Fruit fly (Drosophila melanogaster) whole organism, embryonic: ENCODE measurements around the gene CG17224.
A peak's percentile ranks its signal among the peaks of the same experiment; 100 is the strongest.

Experiments used
- Aef1 ChIP-seq: fragments of 200-800 bp; sonication (Bioruptor generic); IDR thresholded peaks from 3 replicates; pipeline ENCODE4 v1.3.6; 2022; ENCODE audit warnings: missing biosample characterization, missing genetic modification characterization
- Atf-2 ChIP-seq: fragments of 200-800 bp; sonication (Bioruptor generic); optimal IDR thresholded peaks from 2 replicates; lab custom pipeline; 2016; ENCODE audit warnings: missing biosample characterization, missing genetic modification characterization
- CG10366 ChIP-seq: fragments of 200-800 bp; sonication (Bioruptor generic); IDR thresholded peaks from 2 replicates; pipeline ENCODE4 v1.3.6; 2022; ENCODE audit warnings: missing biosample characterization, missing genetic modification characterization
- CG10462 ChIP-seq: fragments of 200-800 bp; sonication (Bioruptor generic); optimal IDR thresholded peaks from 2 replicates; lab custom pipeline; 2016; ENCODE audit warnings: missing biosample characterization, missing genetic modification characterization
- CG11398 ChIP-seq: fragments of 200-800 bp; sonication (Bioruptor generic); optimal IDR thresholded peaks from 2 replicates; lab custom pipeline; 2016; ENCODE audit warnings: missing biosample characterization, missing genetic modification characterization
- CG12104 ChIP-seq: fragments of 200-800 bp; sonication (Bioruptor generic); optimal IDR thresholded peaks from 3 replicates; lab custom pipeline; 2016; ENCODE audit warnings: missing biosample characterization, missing genetic modification characterization
- CG12299 ChIP-seq: fragments of 200-800 bp; sonication (Bioruptor generic); optimal IDR thresholded peaks from 2 replicates; lab custom pipeline; 2018; ENCODE audit warnings: missing biosample characterization, mild to moderate bottlenecking, missing genetic modification characterization
- CG13624 ChIP-seq: fragments of 200-800 bp; sonication (Bioruptor generic); optimal IDR thresholded peaks from 2 replicates; lab custom pipeline; 2016; ENCODE audit warnings: missing biosample characterization, missing genetic modification characterization
- CG14710 ChIP-seq: fragments of 200-800 bp; sonication (Bioruptor generic); optimal IDR thresholded peaks from 3 replicates; lab custom pipeline; 2019; ENCODE audit warnings: missing biosample characterization, mild to moderate bottlenecking, missing genetic modification characterization, moderate library complexity
- CG15479 ChIP-seq: fragments of 200-800 bp; sonication (Bioruptor generic); optimal IDR thresholded peaks from 3 replicates; lab custom pipeline; 2019; ENCODE audit warnings: missing biosample characterization, mild to moderate bottlenecking, missing genetic modification characterization, moderate library complexity
- CG15514 ChIP-seq: fragments of 200-800 bp; sonication (Bioruptor generic); optimal IDR thresholded peaks from 3 replicates; lab custom pipeline; 2017; ENCODE audit warnings: missing biosample characterization, missing genetic modification characterization, mild to moderate bottlenecking, moderate library complexity, missing genetic modification reagents
- CG15601 ChIP-seq: fragments of 200-800 bp; sonication (Bioruptor generic); optimal IDR thresholded peaks from 3 replicates; lab custom pipeline; 2019; ENCODE audit warnings: missing biosample characterization, mild to moderate bottlenecking, missing genetic modification characterization, moderate library complexity
- CG32532 ChIP-seq: fragments of 200-800 bp; sonication (Bioruptor generic); IDR thresholded peaks from 2 replicates; pipeline ENCODE4 v1.3.6; 2022; ENCODE audit warnings: missing biosample characterization, missing genetic modification characterization
- CG3726 ChIP-seq: fragments of 200-800 bp; sonication (Bioruptor generic); IDR thresholded peaks from 3 replicates; pipeline ENCODE4, ENCODE4 v1.3.6; 2022; ENCODE audit warnings: missing biosample characterization, missing genetic modification characterization
- CG4820 ChIP-seq: fragments of 200-800 bp; sonication (Bioruptor generic); optimal IDR thresholded peaks from 3 replicates; lab custom pipeline; 2016; ENCODE audit warnings: missing biosample characterization, missing genetic modification characterization
- CG6254 ChIP-seq: fragments of 200-800 bp; sonication (Bioruptor generic); optimal IDR thresholded peaks from 3 replicates; lab custom pipeline; 2017; ENCODE audit warnings: mild to moderate bottlenecking, missing biosample characterization, missing genetic modification reagents, missing genetic modification characterization
- CG7357 ChIP-seq: fragments of 200-800 bp; sonication (Bioruptor generic); IDR thresholded peaks from 3 replicates; pipeline ENCODE4 v1.3.6; 2022; ENCODE audit warnings: missing biosample characterization, missing genetic modification characterization
- CG8089 ChIP-seq: fragments of 200-800 bp; sonication (Bioruptor generic); optimal IDR thresholded peaks from 3 replicates; lab custom pipeline; 2016; ENCODE audit warnings: missing biosample characterization, missing genetic modification characterization
- CG8478 ChIP-seq: fragments of >200 bp; optimal IDR thresholded peaks from 2 replicates; lab custom pipeline; 2018
- CG8765 ChIP-seq: fragments of 200-800 bp; sonication (Bioruptor generic); IDR thresholded peaks from 2 replicates; pipeline ENCODE4 v1.3.6; 2022; ENCODE audit warnings: missing biosample characterization, missing genetic modification characterization
- CG9215 ChIP-seq: fragments of 200-800 bp; sonication (Bioruptor generic); IDR thresholded peaks from 2 replicates; pipeline ENCODE4 v1.3.6; 2022; ENCODE audit warnings: missing biosample characterization, missing genetic modification characterization
- CG9876 ChIP-seq: fragments of 200-800 bp; sonication (Bioruptor generic); optimal IDR thresholded peaks from 2 replicates; lab custom pipeline; 2016; ENCODE audit warnings: missing biosample characterization, missing genetic modification characterization
- CG9932 ChIP-seq: fragments of 200-800 bp; sonication (Bioruptor generic); IDR thresholded peaks from 2 replicates; pipeline ENCODE4 v1.3.6; 2022; ENCODE audit warnings: missing biosample characterization, missing genetic modification characterization
- Chrac-16 ChIP-seq: fragments of 200-800 bp; sonication (Bioruptor generic); optimal IDR thresholded peaks from 3 replicates; lab custom pipeline; 2016; ENCODE audit warnings: missing biosample characterization, missing genetic modification characterization
- Dref ChIP-seq: fragments of 200-800 bp; sonication (Bioruptor generic); IDR thresholded peaks from 2 replicates; pipeline ENCODE4 v1.3.6; 2022; ENCODE audit warnings: missing biosample characterization, missing genetic modification characterization
- Eip74EF ChIP-seq, 2 experiments: fragments of 200-800 bp in 1 of 2; fragments of >200 bp in 1 of 2; sonication (Bioruptor generic) in 1 of 2; optimal IDR thresholded peaks; 2 replicates each; lab custom pipeline; 2017 to 2019; ENCODE audit warnings: missing biosample characterization in 2 of 2, missing genetic modification characterization in 2 of 2, mild to moderate bottlenecking in 1 of 2, moderate library complexity in 1 of 2
- HLH3B ChIP-seq: fragments of 200-800 bp; sonication (Bioruptor generic); IDR thresholded peaks from 2 replicates; pipeline ENCODE4 v1.3.6; 2022; ENCODE audit warnings: missing biosample characterization, missing genetic modification characterization
- HmgZ ChIP-seq: fragments of 200-800 bp; sonication (Bioruptor generic); optimal IDR thresholded peaks from 2 replicates; lab custom pipeline; 2018; ENCODE audit warnings: missing biosample characterization, mild to moderate bottlenecking, missing genetic modification characterization
- Kr ChIP-seq: fragments of 200-800 bp; sonication (Bioruptor generic); optimal IDR thresholded peaks from 2 replicates; lab custom pipeline; 2017; ENCODE audit warnings: missing biosample characterization, mild to moderate bottlenecking, missing genetic modification characterization
- Med ChIP-seq: fragments of 200-800 bp; sonication (Bioruptor generic); peaks from one replicate; lab custom pipeline; 2016; ENCODE audit warnings: missing biosample characterization, missing genetic modification characterization, mild to moderate bottlenecking, inconsistent platforms, moderate library complexity
- Meics ChIP-seq: fragments of 200-800 bp; sonication (Bioruptor generic); optimal IDR thresholded peaks from 2 replicates; lab custom pipeline; 2017; ENCODE audit warnings: missing biosample characterization, mild to moderate bottlenecking, missing genetic modification characterization
- Mrtf ChIP-seq: fragments of 200-800 bp; sonication (Bioruptor generic); IDR thresholded peaks from 3 replicates; pipeline ENCODE4 v1.3.6; 2022; ENCODE audit warnings: missing biosample characterization, missing genetic modification characterization
- Oaz ChIP-seq: fragments of 200-800 bp; sonication (Bioruptor generic); IDR thresholded peaks from 2 replicates; pipeline ENCODE4 v1.3.6; 2022; ENCODE audit warnings: missing biosample characterization, missing genetic modification characterization
- Ptx1 ChIP-seq: fragments of 200-800 bp; sonication (Bioruptor generic); IDR thresholded peaks from 2 replicates; pipeline ENCODE4 v1.3.6; 2022; ENCODE audit warnings: missing biosample characterization, missing genetic modification characterization
- amos ChIP-seq: fragments of 200-800 bp; sonication (Bioruptor generic); IDR thresholded peaks from 2 replicates; pipeline ENCODE4 v1.3.6; 2022; ENCODE audit warnings: missing biosample characterization, missing genetic modification characterization; ENCODE audit not compliant: partially characterized antibody
- aop ChIP-seq: fragments of 200-800 bp; sonication (Bioruptor generic); IDR thresholded peaks from 2 replicates; pipeline ENCODE4 v1.3.6; 2022; ENCODE audit warnings: missing biosample characterization, missing genetic modification characterization
- cad ChIP-seq: fragments of >200 bp; optimal IDR thresholded peaks from 2 replicates; lab custom pipeline; 2017; ENCODE audit warnings: missing biosample characterization, missing genetic modification characterization
- caup ChIP-seq: fragments of 200-800 bp; sonication (Bioruptor generic); optimal IDR thresholded peaks from 3 replicates; lab custom pipeline; 2017; ENCODE audit warnings: missing biosample characterization, mild to moderate bottlenecking, missing genetic modification characterization, moderate library complexity; ENCODE audit not compliant: severe bottlenecking
- chif ChIP-seq, 2 experiments: fragments of 200-800 bp; sonication (Bioruptor generic); optimal IDR thresholded peaks; 3 replicates each; lab custom pipeline; 2016; ENCODE audit warnings: missing biosample characterization in 2 of 2, missing genetic modification characterization in 2 of 2
- disco-r ChIP-seq: fragments of 200-800 bp; sonication (Bioruptor generic); optimal IDR thresholded peaks from 2 replicates; lab custom pipeline; 2016; ENCODE audit warnings: missing biosample characterization, missing genetic modification characterization
- dpn ChIP-seq, 2 experiments: fragments of 200-800 bp; sonication (Bioruptor generic); optimal IDR thresholded peaks; 3 replicates each; lab custom pipeline; 2016; ENCODE audit warnings: missing biosample characterization in 2 of 2, missing genetic modification characterization in 2 of 2
- eyg ChIP-seq: fragments of 200-800 bp; sonication (Bioruptor generic); optimal IDR thresholded peaks from 3 replicates; lab custom pipeline; 2016; ENCODE audit warnings: missing biosample characterization, missing genetic modification characterization
- h ChIP-seq: fragments of >200 bp; optimal IDR thresholded peaks from 2 replicates; lab custom pipeline; 2017
- knrl ChIP-seq: fragments of 200-800 bp; sonication (Bioruptor generic); IDR thresholded peaks from 3 replicates; pipeline ENCODE4 v1.3.6; 2022; ENCODE audit warnings: missing biosample characterization, missing genetic modification characterization; ENCODE audit not compliant: partially characterized antibody
- luna ChIP-seq: fragments of 200-800 bp; sonication (Bioruptor generic); optimal IDR thresholded peaks from 2 replicates; lab custom pipeline; 2016; ENCODE audit warnings: missing biosample characterization, missing genetic modification characterization
- pnt ChIP-seq: fragments of 200-800 bp; sonication (Bioruptor generic); optimal IDR thresholded peaks from 3 replicates; lab custom pipeline; 2016; ENCODE audit warnings: missing biosample characterization, missing genetic modification characterization
- sd ChIP-seq: fragments of 200-800 bp; sonication (Bioruptor generic); optimal IDR thresholded peaks from 3 replicates; lab custom pipeline; 2018; ENCODE audit warnings: missing biosample characterization, mild to moderate bottlenecking, missing genetic modification characterization, moderate library complexity
- sima ChIP-seq: fragments of 200-800 bp; sonication (Bioruptor generic); optimal IDR thresholded peaks from 2 replicates; lab custom pipeline; 2016; ENCODE audit warnings: missing biosample characterization, missing genetic modification characterization
- tll ChIP-seq, 2 experiments: fragments of 200-800 bp in 1 of 2; fragments of >200 bp in 1 of 2; sonication (Bioruptor generic) in 1 of 2; optimal IDR thresholded peaks; 2 replicates each; lab custom pipeline; 2017 to 2019; ENCODE audit warnings: missing biosample characterization in 2 of 2, missing genetic modification characterization in 2 of 2, mild to moderate bottlenecking in 1 of 2, moderate library complexity in 1 of 2
- twi ChIP-seq: fragments of 200-800 bp; optimal IDR thresholded peaks from 2 replicates; lab custom pipeline; 2019; ENCODE audit warnings: missing biosample characterization, mild to moderate bottlenecking, missing genetic modification characterization, moderate library complexity
- zfh2 ChIP-seq: fragments of 200-800 bp; sonication (Bioruptor generic); optimal IDR thresholded peaks from 2 replicates; lab custom pipeline; 2016; ENCODE audit warnings: missing biosample characterization, missing genetic modification characterization

The CG17224 gene

DNA sequence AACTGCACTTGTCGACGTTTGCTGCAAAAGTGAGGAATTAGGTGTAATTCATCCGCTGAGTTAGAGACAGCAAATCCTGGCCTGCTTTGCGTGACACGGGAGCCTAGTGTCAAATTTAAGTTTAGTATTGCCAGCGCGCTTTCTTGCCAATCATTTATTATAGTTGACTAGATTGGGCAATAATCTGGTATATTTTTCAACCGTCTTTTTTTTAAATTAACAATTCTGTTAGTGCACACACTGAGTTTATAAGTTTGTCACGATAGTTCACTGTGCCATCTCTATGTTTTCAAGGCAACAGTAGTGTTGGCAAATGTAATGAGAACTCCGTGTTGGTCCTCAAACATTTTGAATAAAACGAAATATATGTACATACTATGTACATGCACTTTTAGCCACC lies 41.3 kb downstream of the CG17224 start, which contains the start of the genes CG9641 and CG3165 (continued):
- TF ChIP-seq CG10366 (GFP tag; lab: Robert Waterston, UW) = peak; percentile 81
- peak; percentile 69; the same call in 2 of the 3 replicates for TF ChIP-seq CG7357 (GFP tag; lab: Robert Waterston, UW)
- TF ChIP-seq CG9932 (GFP tag; lab: Robert Waterston, UW) = peak; percentile 91
- no peak for TF ChIP-seq CG15479 (GFP tag; lab: Kevin White, UChicago)
- TF ChIP-seq pnt (GFP tag; lab: Kevin White, UChicago) = peak; percentile 90
- peak; percentile 10 for TF ChIP-seq sima (GFP tag; lab: Kevin White, UChicago)
- TF ChIP-seq chif (GFP tag; optimal IDR thresholded peaks at IDR 0.05; lab: Kevin White, UChicago) = peak; percentile 83 to 90
- TF ChIP-seq sd (tag; lab: Kevin White, UChicago) = peak; percentile 62
- peak; percentile 81 for TF ChIP-seq eyg
- TF ChIP-seq CG9876 (GFP tag; lab: Kevin White, UChicago) = peak; percentile 53
- TF ChIP-seq CG4820 (GFP tag; lab: Kevin White, UChicago) = peak; percentile 90
- TF ChIP-seq CG13624 = peak; percentile 92
- TF ChIP-seq Med = peak; percentile 98
- TF ChIP-seq knrl (GFP tag; lab: Robert Waterston, UW) = peak; percentile 97
- peak; percentile 75 for TF ChIP-seq CG12104 (GFP tag; lab: Kevin White, UChicago)
- TF ChIP-seq CG8478 = no peak
- peak; percentile 71 for TF ChIP-seq Aef1 (GFP tag; lab: Robert Waterston, UW)
- TF ChIP-seq zfh2 = peak; percentile 88
- peak; percentile 74 for TF ChIP-seq CG15514 (GFP tag; lab: Kevin White, UChicago)
- peak; percentile 82 for TF ChIP-seq CG11398
- peak; percentile 92 for TF ChIP-seq Atf-2 (GFP tag; lab: Kevin White, UChicago)
- no peak for TF ChIP-seq h (lab: Kevin White, UChicago)
- peak; percentile 83 for TF ChIP-seq caup
- TF ChIP-seq Kr (GFP tag; lab: Kevin White, UChicago) = no peak
- peak; percentile 66 for TF ChIP-seq CG12299 (tag; lab: Kevin White, UChicago)
- peak; percentile 90 for TF ChIP-seq HmgZ
- peak; percentile 66; the same call in 1 of the 2 replicates for TF ChIP-seq Oaz
- TF ChIP-seq Eip74EF (GFP tag; optimal IDR thresholded peaks at IDR 0.05; lab: Kevin White, UChicago) = no peak
- TF ChIP-seq CG10462 = peak; percentile 70
- TF ChIP-seq CG32532 (GFP tag; lab: Robert Waterston, UW) = peak; percentile 85
- TF ChIP-seq Dref (GFP tag; lab: Robert Waterston, UW) = 0 out of 2 replicates have a peak, but pooled peaks have one; percentile 30
- TF ChIP-seq amos = peak; percentile 88
- peak; percentile 74 for TF ChIP-seq CG8089 (GFP tag; lab: Kevin White, UChicago)
- peak; percentile 54; the same call in 1 of the 3 replicates for TF ChIP-seq Mrtf (GFP tag; lab: Robert Waterston, UW)
- peak; percentile 80 for TF ChIP-seq HLH3B (GFP tag; lab: Robert Waterston, UW)
- TF ChIP-seq disco-r (GFP tag; lab: Kevin White, UChicago) = peak; percentile 74
- TF ChIP-seq tll (GFP tag; optimal IDR thresholded peaks at IDR 0.05; lab: Kevin White, UChicago) = peak in 1 of 2 experiments; percentile 29
- TF ChIP-seq dpn (GFP tag; optimal IDR thresholded peaks at IDR 0.05; lab: Kevin White, UChicago) = peak; percentile 92
- TF ChIP-seq aop (GFP tag; lab: Robert Waterston, UW) = no peak
- TF ChIP-seq CG3726 (GFP tag; lab: Robert Waterston, UW) = no peak; the same call in 2 of the 3 replicates
- peak; percentile 96 for TF ChIP-seq CG14710 (tag; lab: Kevin White, UChicago)
- TF ChIP-seq Meics (GFP tag; lab: Kevin White, UChicago) = peak; percentile 82
- peak; percentile 87 for TF ChIP-seq Chrac-16 (GFP tag; lab: Kevin White, UChicago)
- peak; percentile 87 for TF ChIP-seq Ptx1 (GFP tag; lab: Robert Waterston, UW)
- peak; percentile 88 for TF ChIP-seq CG9215 (GFP tag; lab: Robert Waterston, UW)
- peak; percentile 44 for TF ChIP-seq luna (GFP tag; lab: Kevin White, UChicago)
- TF ChIP-seq cad (GFP tag; lab: Kevin White, UChicago) = no peak
- no peak for TF ChIP-seq CG6254 (GFP tag; lab: Kevin White, UChicago)
- peak; percentile 71 for TF ChIP-seq twi (tag; lab: Kevin White, UChicago)
- no peak for TF ChIP-seq CG15601 (tag; lab: Kevin White, UChicago)
- peak; percentile 64 for TF ChIP-seq CG8765
